Worm (Caenorhabditis elegans): Measurements from ENCODE around the gene ipla-5.

DNA sequence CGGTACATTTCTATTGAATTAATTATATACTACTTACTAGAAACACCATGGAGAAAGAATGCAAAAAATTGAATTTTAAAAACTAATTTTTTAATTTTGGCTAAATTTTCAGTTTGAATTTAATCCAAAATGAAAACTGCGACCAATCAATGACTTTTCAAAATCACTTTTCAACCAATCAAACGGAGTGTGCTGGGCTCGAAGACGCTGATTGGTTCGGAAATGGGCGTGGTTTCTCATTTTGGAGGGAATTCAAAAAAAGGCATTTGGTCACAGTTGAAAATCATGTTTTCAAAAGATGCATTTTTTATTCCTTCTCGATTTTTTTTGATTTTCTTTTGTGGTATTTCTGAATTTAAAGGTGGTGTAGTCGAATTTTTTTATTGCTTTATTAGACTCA is 33.9 kb downstream of the ipla-5 start:
- TF ChIP-seq nhr-12 (tag; optimal IDR thresholded peaks at IDR 0.05): no peak
- TF ChIP-seq lsy-2 (tag; optimal IDR thresholded peaks at IDR 0.05): no peak
- TF ChIP-seq unc-62 (GFP tag; optimal IDR thresholded peaks at IDR 0.05): no peak
- no peak for TF ChIP-seq blmp-1 (tag; optimal IDR thresholded peaks at IDR 0.05)
